Fruit fly (Drosophila melanogaster): ENCODE measurements around the gene alpha-Est5.
A peak's percentile ranks its signal among the peaks of the same experiment; 100 is the strongest.

The alpha-Est5 gene

dm6 chr3R:7500513-7500912, 35.7 kb downstream of the alpha-Est5 start (continued):
- TF ChIP-seq Taf1 (GFP tag; IDR thresholded peaks at IDR 0.05) (no peak), jing (GFP tag; optimal IDR thresholded peaks at IDR 0.05) (no peak), CG8290 (GFP tag; optimal IDR thresholded peaks at IDR 0.05) (no peak), CG8290 (tag; optimal IDR thresholded peaks at IDR 0.05) (peak in 1 of 2 experiments; percentile 6), CG3847 (GFP tag; IDR thresholded peaks at IDR 0.05) (peak; percentile 44), ftz-f1 (GFP tag; optimal IDR thresholded peaks at IDR 0.05) (no peak), nerfin-1 (tag; optimal IDR thresholded peaks at IDR 0.05) (no peak), CG30020 (tag; optimal IDR thresholded peaks at IDR 0.05) (no peak), CG12071 (GFP tag; optimal IDR thresholded peaks at IDR 0.05) (no peak), wdn (GFP tag; IDR thresholded peaks at IDR 0.05) (no peak), CG30403 (GFP tag; optimal IDR thresholded peaks at IDR 0.05) (peak; percentile 4), exex (tag; optimal IDR thresholded peaks at IDR 0.05) (no peak), CG1603 (tag; optimal IDR thresholded peaks at IDR 0.05) (no peak), wor (GFP tag; IDR thresholded peaks at IDR 0.05) (no peak), otp (GFP tag; IDR thresholded peaks at IDR 0.05) (no peak), dpn (GFP tag; optimal IDR thresholded peaks at IDR 0.05) (peak in 1 of 2 experiments; percentile 51), Hr39 (optimal IDR thresholded peaks at IDR 0.05) (no peak), CG17912 (GFP tag; optimal IDR thresholded peaks at IDR 0.05) (no peak), HLH54F (GFP tag; optimal IDR thresholded peaks at IDR 0.05) (peak; percentile 36), CG2199 (GFP tag; IDR thresholded peaks at IDR 0.05) (no peak), CG6175 (GFP tag; IDR thresholded peaks at IDR 0.05) (no peak), Meics (GFP tag; optimal IDR thresholded peaks at IDR 0.05) (peak; percentile 36), CG18011 (GFP tag; optimal IDR thresholded peaks at IDR 0.05) (no peak), nau (GFP tag; optimal IDR thresholded peaks at IDR 0.05) (no peak), CG10959 (GFP tag; IDR thresholded peaks at IDR 0.05) (no peak), ci (GFP tag; IDR thresholded peaks at IDR 0.05) (no peak), D19A (tag; optimal IDR thresholded peaks at IDR 0.05) (no peak), usp (GFP tag; optimal IDR thresholded peaks at IDR 0.05) (no peak), CG9727 (GFP tag; optimal IDR thresholded peaks at IDR 0.05) (peak; percentile 10), CG32772 (GFP tag; IDR thresholded peaks at IDR 0.05) (no peak), CG1647 (GFP tag; optimal IDR thresholded peaks at IDR 0.05) (no peak), CG18599 (GFP tag; optimal IDR thresholded peaks at IDR 0.05) (peak; percentile 24), slp2 (GFP tag; optimal IDR thresholded peaks at IDR 0.05) (no peak), zfh1 (GFP tag; IDR thresholded peaks at IDR 0.05) (peak; percentile 36; the same call in 1 of the 3 replicates), CG17186 (GFP tag; optimal IDR thresholded peaks at IDR 0.05) (no peak), esg (GFP tag; conservative IDR thresholded peaks at IDR 0.05) (0 out of 2 replicates have a peak, but pooled peaks have one; percentile 20), CG10267 (tag; optimal IDR thresholded peaks at IDR 0.05) (no peak), CG17328 (GFP tag; IDR thresholded peaks at IDR 0.05) (peak; percentile 11; the same call in 1 of the 2 replicates), CG42726 (GFP tag; IDR thresholded peaks at IDR 0.05; ENCODE audit: partially characterized antibody) (no peak), CG6272 (GFP tag; IDR thresholded peaks at IDR 0.05) (0 out of 2 replicates have a peak, but pooled peaks have one; percentile 12), Rfx (GFP tag; IDR thresholded peaks at IDR 0.05) (peak; percentile 59), CG43689 (GFP tag; IDR thresholded peaks at IDR 0.05) (no peak), gce (GFP tag; IDR thresholded peaks at IDR 0.05) (no peak), lov (optimal IDR thresholded peaks at IDR 0.05) (no peak), lov (GFP tag; IDR thresholded peaks at IDR 0.05) (no peak), Ada2b (GFP tag; IDR thresholded peaks at IDR 0.05) (peak; percentile 43; the same call in 1 of the 2 replicates), Camta (GFP tag; optimal IDR thresholded peaks at IDR 0.05) (no peak), MBD-R2 (GFP tag; IDR thresholded peaks at IDR 0.05) (no peak), CG18764 (GFP tag; optimal IDR thresholded peaks at IDR 0.05) (no peak), CG14965 (GFP tag; optimal IDR thresholded peaks at IDR 0.05; ENCODE audit: borderline replicate concordance) (no peak), CG11696 (GFP tag; IDR thresholded peaks at IDR 0.05) (no peak), en (GFP tag; optimal IDR thresholded peaks at IDR 0.05) (no peak), CG2129 (GFP tag; IDR thresholded peaks at IDR 0.05; ENCODE audit: partially characterized antibody) (no peak)
